Fruit fly (Drosophila melanogaster): Measurements from ENCODE around the gene bru1.
A peak's percentile ranks its signal among the peaks of the same experiment; 100 is the strongest.

bru1 gene

DNA sequence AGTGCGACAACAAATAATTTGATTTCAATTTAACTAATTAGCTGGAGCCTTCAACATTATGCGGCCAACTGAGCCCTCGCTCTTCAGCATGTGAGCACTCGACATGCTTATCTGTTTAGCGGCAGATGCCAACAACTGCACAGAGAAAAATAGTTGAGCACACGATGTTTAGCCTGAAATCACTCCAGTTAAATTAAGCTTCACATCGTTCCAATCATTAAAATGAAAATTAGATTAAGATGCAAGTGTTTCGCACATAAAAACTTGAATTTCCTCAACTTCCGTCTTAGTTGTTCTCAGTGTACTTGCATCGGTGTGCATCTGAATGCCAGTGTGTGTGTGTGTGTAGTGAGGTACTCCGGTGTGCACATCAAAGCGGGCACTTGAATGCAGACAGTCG lies 176.1 kb downstream of the bru1 start (continued):
- no peak for TF ChIP-seq h (optimal IDR thresholded peaks at IDR 0.05)
- TF ChIP-seq CG10147 (GFP tag; optimal IDR thresholded peaks at IDR 0.05): no peak
- peak; percentile 62 for TF ChIP-seq CG7839 (tag; optimal IDR thresholded peaks at IDR 0.05)
- peak in 1 of 2 experiments; percentile 23 for TF ChIP-seq dpn (GFP tag; optimal IDR thresholded peaks at IDR 0.05)
- TF ChIP-seq sob (GFP tag; IDR thresholded peaks at IDR 0.05): peak; percentile 46; the same call in 1 of the 2 replicates
- TF ChIP-seq NC2β (GFP tag; optimal IDR thresholded peaks at IDR 0.05): peak; percentile 67
- TF ChIP-seq pb (GFP tag; optimal IDR thresholded peaks at IDR 0.05): peak; percentile 17
- 0 out of 2 replicates have a peak, but pooled peaks have one; percentile 8 for TF ChIP-seq CG31224 (GFP tag; IDR thresholded peaks at IDR 0.05)
- peak; percentile 21 for TF ChIP-seq gcm (GFP tag; optimal IDR thresholded peaks at IDR 0.05)
- peak; percentile 24 for TF ChIP-seq bab2 (GFP tag; optimal IDR thresholded peaks at IDR 0.05)
- peak; percentile 47 for TF ChIP-seq CG13775 (GFP tag; optimal IDR thresholded peaks at IDR 0.05)
- 0 out of 2 replicates have a peak, but pooled peaks have one; percentile 29 for TF ChIP-seq CG5953 (GFP tag; IDR thresholded peaks at IDR 0.05)
- peak in 1 of 3 experiments; percentile 48 for TF ChIP-seq lola (GFP tag; optimal IDR thresholded peaks at IDR 0.05)

DNA sequence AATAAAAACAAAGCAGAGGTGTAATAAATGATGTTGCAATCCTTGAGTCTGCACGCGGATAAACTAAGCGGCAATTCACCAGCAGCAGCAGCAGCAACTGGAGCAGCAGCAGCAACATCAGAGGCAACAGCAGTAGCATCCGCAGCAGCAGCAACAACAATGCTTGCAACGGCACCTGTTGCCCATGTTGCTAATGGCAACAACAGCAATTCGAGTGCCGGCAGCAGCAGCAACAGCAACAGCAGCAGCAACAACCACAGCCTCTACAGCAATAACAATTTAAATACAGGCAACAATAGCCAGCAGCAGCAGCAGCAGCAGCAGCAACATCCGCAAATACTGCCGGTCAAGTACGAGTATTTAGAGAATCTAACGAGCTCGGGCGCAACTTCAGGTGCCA lies 177.2 kb downstream of the bru1 start:
- TF ChIP-seq Ets65A (GFP tag) (peak; percentile 49), otp (GFP tag; IDR thresholded peaks at IDR 0.05) (no peak), ab (GFP tag; optimal IDR thresholded peaks at IDR 0.05) (no peak)

DNA sequence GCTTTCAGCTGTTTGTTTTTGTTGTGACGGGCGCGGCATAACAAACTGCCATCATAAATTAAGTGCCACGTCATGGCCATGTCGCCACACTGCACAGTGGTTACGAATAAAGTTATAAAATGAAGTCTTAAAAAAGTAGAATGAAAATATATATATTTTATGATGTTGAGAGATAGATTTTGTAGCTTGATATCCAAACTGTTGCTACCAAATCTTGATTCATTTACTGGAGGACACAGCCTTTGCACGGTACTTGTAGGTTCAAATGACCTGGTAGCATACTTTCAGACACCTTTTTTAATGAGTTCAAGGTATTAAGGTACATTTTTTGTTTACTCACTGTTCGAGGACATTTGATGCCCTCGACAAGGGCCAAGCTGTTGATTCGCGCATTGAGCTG lies 179.1 kb downstream of the bru1 start:
- TF ChIP-seq Ssrp (tag; optimal IDR thresholded peaks at IDR 0.05): no peak
- no peak for TF ChIP-seq CG1647 (GFP tag; optimal IDR thresholded peaks at IDR 0.05)
- no peak for TF ChIP-seq D19A (tag; optimal IDR thresholded peaks at IDR 0.05)
- TF ChIP-seq Hmr (GFP tag; optimal IDR thresholded peaks at IDR 0.05): peak; percentile 18
- TF ChIP-seq gcm2 (GFP tag; optimal IDR thresholded peaks at IDR 0.05): no peak
- no peak for TF ChIP-seq sc (optimal IDR thresholded peaks at IDR 0.05)
- peak; percentile 6 for TF ChIP-seq sc (GFP tag; optimal IDR thresholded peaks at IDR 0.05)
- TF ChIP-seq Atf3 (GFP tag; optimal IDR thresholded peaks at IDR 0.05): no peak
- TF ChIP-seq Dref (GFP tag; IDR thresholded peaks at IDR 0.05): no peak
- peak; percentile 28 for TF ChIP-seq CG8388 (GFP tag; optimal IDR thresholded peaks at IDR 0.05)
- no peak for TF ChIP-seq tap (tag; optimal IDR thresholded peaks at IDR 0.05)
- TF ChIP-seq B-H2 (GFP tag; optimal IDR thresholded peaks at IDR 0.05): no peak
- peak; percentile 23 for TF ChIP-seq PHDP (tag; optimal IDR thresholded peaks at IDR 0.05)
- TF ChIP-seq CG17385 (GFP tag; optimal IDR thresholded peaks at IDR 0.05): no peak
- TF ChIP-seq Six4 (GFP tag; optimal IDR thresholded peaks at IDR 0.05): no peak
- TF ChIP-seq fd96Cb (tag; optimal IDR thresholded peaks at IDR 0.05): no peak
- TF ChIP-seq ham (GFP tag; IDR thresholded peaks at IDR 0.05): no peak
- no peak for TF ChIP-seq prd (optimal IDR thresholded peaks at IDR 0.05)
- TF ChIP-seq prd (GFP tag; IDR thresholded peaks at IDR 0.05): 0 out of 3 replicates have a peak, but pooled peaks have one; percentile 16
- TF ChIP-seq CG1529 (GFP tag; optimal IDR thresholded peaks at IDR 0.05): no peak
- TF ChIP-seq CG17361 (GFP tag; IDR thresholded peaks at IDR 0.05): no peak
- TF ChIP-seq CG8944 (GFP tag; optimal IDR thresholded peaks at IDR 0.05): no peak
- no peak for TF ChIP-seq gsb (GFP tag; IDR thresholded peaks at IDR 0.05)
- TF ChIP-seq ato (GFP tag; IDR thresholded peaks at IDR 0.05; ENCODE audit: partially characterized antibody): no peak
- TF ChIP-seq CG31365 (tag; optimal IDR thresholded peaks at IDR 0.05): no peak
- TF ChIP-seq CG9817 (tag; optimal IDR thresholded peaks at IDR 0.05): no peak
- TF ChIP-seq lbe (GFP tag; optimal IDR thresholded peaks at IDR 0.05): no peak
- peak; percentile 45 for TF ChIP-seq CG2678 (tag; optimal IDR thresholded peaks at IDR 0.05)
- 0 out of 2 replicates have a peak, but pooled peaks have one; percentile 23 for TF ChIP-seq ranshi (GFP tag; IDR thresholded peaks at IDR 0.05)
- no peak for TF ChIP-seq grn (GFP tag; optimal IDR thresholded peaks at IDR 0.05)
- no peak for TF ChIP-seq pho (GFP tag; optimal IDR thresholded peaks at IDR 0.05)
- TF ChIP-seq dysf (GFP tag; IDR thresholded peaks at IDR 0.05): no peak; the same call in 2 of the 3 replicates
- TF ChIP-seq CG11696 (GFP tag; IDR thresholded peaks at IDR 0.05): no peak
- TF ChIP-seq CG15514 (GFP tag; optimal IDR thresholded peaks at IDR 0.05): peak; percentile 8

All from whole organism, embryonic.